Worm (Caenorhabditis elegans): ENCODE results near the gene nhr-145.
"Not testable (repeated sequence)": the region's sequence is repeated elsewhere in the genome, so short reads cannot be mapped to it uniquely, and the experiment has no call there.

nhr-145 gene

DNA sequence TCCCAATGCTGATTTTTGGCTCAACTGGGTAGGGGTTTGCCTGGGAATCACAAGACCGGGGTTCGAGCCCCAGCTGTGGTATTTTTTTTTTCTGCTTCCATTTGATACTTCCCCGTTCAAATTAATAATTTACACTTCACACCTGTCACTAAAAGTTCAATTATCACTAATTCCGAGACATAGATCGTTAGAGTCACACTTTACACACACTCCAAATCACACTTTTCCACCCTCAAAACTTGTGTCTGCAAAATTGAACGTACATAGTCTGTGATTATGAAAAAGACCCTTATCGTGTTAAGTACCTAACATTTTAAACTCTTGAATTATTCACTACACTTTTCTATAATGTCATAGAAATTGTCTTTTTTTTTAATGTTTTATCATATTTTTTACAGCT is 3.7 kb upstream of the nhr-145 start:
- TF ChIP-seq unc-62 (GFP tag; optimal IDR thresholded peaks at IDR 0.05) = no peak

- no peak for TF ChIP-seq unc-62 (GFP tag; optimal IDR thresholded peaks at IDR 0.05)
These were observed 3.4 kb downstream of the nhr-145 start for ce11 chrV:19090885-19091284.

DNA sequence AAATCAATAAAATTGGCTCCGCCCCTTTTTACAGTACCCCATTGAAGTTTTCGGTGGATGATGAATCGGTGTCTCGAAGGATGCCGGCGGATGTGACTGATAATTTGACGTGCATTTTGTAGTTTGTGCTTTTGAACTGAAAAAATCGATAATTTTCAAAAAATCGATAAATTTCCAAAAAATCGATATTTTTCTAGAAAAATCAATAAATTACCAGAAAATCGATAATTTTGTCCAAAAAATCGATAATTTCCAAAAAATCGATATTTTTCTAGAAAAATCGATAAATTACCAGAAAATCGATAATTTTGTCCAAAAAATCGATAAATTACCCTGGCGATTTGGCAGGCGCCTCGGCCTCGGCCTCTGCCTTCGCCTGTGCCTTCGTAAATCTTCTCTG is 12.0 kb downstream of the nhr-145 start:
- TF ChIP-seq unc-62 (GFP tag; optimal IDR thresholded peaks at IDR 0.05) = no peak

DNA sequence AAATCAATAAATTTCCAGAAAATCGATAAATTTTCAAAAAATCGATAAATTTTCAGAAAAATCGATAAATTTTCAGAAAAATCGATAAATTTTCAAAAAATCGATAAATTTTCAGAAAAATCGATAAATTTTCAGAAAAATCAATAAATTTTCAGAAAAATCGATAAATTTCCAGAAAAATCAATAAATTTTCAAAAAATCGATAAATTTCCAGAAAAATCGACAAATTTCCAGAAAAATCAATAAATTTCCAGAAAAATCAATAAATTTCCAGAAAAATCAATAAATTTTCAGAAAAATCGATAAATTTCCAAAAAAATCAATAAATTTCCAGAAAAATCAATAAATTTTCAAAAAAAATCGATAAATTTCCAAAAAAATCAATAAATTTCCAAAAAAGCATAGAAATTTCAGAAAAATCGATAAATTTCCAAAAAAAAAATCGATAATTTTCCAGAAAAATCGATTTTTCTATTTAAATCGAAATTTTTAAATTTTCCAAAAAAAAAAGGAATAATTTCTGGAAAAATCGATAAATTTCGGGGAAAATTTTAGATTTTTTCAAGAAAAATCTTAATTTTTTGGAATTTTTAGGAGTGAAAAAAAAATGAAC is 14.2 kb downstream of the nhr-145 start, which contains the start of gene zhp-4:
Gene zhp-4 (minus strand): TSS at position 198 of the 613 bp plus-strand sequence.
- not testable (repeated sequence) for TF ChIP-seq unc-62 (GFP tag; optimal IDR thresholded peaks at IDR 0.05)

DNA sequence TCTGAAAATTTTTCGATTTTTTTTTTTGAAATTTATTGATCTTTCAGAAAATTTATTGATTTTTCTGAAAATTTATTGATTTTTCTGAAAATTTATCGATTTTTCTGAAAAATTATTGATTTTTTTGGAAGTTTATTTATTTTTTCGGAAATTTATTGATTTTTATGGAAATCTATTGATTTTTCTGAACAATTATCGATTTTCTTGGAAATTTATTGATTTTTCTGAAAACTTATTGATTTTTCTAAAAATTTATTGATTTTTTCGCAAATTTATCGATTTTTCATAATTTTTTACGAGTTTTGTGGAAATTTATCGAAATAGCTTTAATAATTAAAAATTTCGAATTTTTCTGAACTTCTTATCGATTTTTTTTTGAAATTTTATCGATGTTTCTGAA is 19.5 kb downstream of the nhr-145 start:
- TF ChIP-seq unc-62 (GFP tag; optimal IDR thresholded peaks at IDR 0.05) = no peak

DNA sequence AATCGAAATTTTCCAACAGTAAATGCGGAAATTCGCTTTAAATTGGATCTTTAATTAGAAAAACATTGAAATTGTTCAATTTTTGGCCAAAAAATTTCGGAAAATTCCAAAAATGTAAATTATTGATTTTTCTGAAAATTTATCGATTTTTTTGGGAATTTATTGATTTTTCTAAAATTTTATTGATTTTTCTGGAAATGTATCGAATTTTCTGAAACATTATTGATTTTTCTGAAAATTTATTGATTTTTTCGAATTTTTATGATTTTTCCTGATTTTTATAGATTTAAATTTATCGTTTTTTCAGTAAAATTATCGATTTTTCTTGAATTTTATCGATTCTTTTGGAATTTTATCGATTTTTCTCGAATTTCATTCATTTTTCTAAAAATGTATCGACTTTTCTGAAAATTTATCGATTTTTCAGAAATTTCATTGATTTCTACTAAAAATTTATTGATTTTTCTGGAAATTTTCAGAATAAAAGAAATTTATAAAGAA is 29.4 kb downstream of the nhr-145 start:
- TF ChIP-seq unc-62 (GFP tag; optimal IDR thresholded peaks at IDR 0.05) = no peak

ce11 chrV:19118312-19118711 is 30.8 kb downstream of the nhr-145 start, which contains the start of gene pro-3:
pro-3 (minus strand) TSS chrV:19118412.
- no peak for TF ChIP-seq unc-62 (GFP tag; optimal IDR thresholded peaks at IDR 0.05)

DNA sequence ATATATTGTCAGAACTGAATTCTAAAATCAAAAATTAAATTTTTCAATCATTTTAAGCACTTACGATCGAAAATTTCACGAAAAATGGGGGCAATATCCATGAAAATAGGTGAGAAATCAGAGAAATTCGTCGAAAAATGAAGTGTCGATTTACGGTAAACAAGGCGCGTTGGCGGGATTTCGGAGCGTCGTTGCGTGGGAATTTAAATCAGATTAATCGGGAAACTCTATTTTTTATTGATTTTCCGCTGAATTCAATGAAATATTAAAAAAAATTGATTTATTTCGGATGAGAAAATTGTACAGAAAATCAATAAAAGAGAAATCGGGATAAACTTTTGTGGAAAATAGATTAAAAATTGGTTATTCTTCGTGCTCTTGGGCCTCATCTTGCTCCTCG is 31.7 kb downstream of the nhr-145 start, which contains the start of gene Y39B6A.13:
Gene Y39B6A.13 (minus strand): TSS at position 166 of the 400 bp plus-strand sequence.
- TF ChIP-seq unc-62 (GFP tag; optimal IDR thresholded peaks at IDR 0.05) = no peak

ce11 chrV:19120743-19121642 is 33.5 kb downstream of the nhr-145 start:
- TF ChIP-seq unc-62 (GFP tag; optimal IDR thresholded peaks at IDR 0.05) = no peak

DNA sequence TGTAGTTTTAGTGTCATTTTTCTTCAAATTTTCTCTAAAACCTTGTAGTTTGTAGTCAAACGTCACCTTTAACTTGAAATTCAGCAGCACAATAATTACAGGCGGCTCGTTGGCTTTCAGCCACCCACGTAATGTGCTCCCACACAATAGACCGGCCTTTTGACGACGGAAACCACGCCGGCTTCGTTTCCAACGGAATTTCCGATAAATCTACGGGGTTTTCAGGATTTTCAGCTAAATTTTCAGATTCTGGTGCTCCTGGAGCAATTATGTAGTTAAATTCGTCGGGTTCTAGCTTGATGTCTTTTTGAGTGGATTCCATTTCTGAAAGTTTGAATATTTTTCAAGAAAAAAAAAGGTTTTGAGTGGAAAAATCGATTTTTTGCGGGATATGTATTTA is 37.1 kb downstream of the nhr-145 start, which contains the start of gene bed-1:
Gene bed-1 (minus strand): TSS at position 337 of the 400 bp plus-strand sequence.
- TF ChIP-seq unc-62 (GFP tag; optimal IDR thresholded peaks at IDR 0.05) = no peak

- TF ChIP-seq unc-62 (GFP tag; optimal IDR thresholded peaks at IDR 0.05) = no peak
These were observed 37.7 kb downstream of the nhr-145 start for ce11 chrV:19125253-19125652.

DNA sequence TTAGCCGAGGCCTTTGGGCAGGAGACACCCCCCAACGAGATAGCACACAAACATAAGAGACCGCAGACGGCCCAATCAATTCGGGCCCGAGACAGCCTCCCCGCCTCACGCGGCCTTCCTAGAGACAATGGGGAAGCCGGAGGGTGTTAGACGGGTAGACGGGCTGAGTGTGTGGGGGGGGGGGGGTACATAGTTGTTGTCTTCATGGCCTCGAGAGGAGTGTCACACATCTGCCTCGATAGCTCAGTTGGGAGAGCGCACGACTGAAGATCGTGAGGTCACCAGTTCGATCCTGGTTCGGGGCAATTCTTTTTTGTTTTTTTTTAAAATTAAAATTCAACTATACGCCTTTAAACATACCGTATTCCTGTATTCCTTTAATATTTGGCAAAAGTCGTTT is 38.3 kb downstream of the nhr-145 start:
- TF ChIP-seq unc-62 (GFP tag; optimal IDR thresholded peaks at IDR 0.05) = no peak

DNA sequence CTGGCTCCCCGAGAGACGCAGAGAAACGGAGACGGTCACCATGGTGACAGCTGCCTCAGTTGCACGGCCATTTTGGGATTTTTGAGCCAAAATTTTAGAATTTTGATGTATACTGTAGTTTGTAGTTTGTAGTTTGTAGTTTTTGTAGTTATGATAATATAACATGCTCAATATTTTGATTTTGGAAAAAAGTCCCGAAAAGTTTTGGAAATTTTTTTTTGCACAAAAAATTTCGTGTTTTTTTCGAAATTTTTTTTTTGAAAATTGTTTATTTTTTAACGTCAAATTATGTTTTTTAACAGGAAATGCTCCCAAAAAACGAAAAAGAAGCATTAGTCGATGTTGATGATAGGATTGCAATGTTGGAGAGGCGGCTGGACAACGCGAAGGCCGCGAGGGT is 39.7 kb downstream of the nhr-145 start, which contains the start of gene dyf-17:
Gene dyf-17 (plus strand): TSS at position 301 of the 400 bp plus-strand sequence.
- no peak for TF ChIP-seq unc-62 (GFP tag; optimal IDR thresholded peaks at IDR 0.05)

- TF ChIP-seq unc-62 (GFP tag; optimal IDR thresholded peaks at IDR 0.05) = no peak
These were observed 42.1 kb downstream of the nhr-145 start for ce11 chrV:19129497-19130212.

DNA sequence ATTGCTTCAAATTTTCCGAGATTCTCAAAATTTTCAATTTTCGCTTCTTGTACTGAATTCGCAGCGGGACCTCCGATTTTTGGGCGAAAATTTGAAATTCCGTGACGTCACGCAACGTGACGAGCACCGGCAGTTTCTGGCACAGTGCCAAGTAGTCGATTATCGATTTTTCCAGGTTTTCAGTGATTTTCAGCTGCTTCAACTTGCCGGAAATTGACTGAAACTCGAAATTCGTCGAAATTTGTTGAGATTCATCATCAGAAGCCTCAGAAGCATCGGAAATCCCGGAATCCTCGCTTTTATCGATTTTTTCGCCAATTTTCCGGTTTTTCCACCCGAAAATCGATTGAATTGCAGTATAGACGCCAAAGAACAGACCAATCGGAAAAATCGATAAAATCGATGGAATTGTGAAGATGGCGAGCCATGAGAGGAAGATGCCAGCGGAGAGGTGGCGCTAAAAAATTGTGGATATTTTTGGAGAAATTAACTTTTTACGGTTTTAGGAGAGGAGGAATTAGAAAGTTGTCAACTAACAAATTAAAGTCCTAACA is 44.4 kb downstream of the nhr-145 start:
- TF ChIP-seq unc-62 (GFP tag; optimal IDR thresholded peaks at IDR 0.05) = no peak

Data from whole organism, dauer.